Worm (Caenorhabditis elegans) whole organism, L4 larva: ENCODE results near the gene F47B8.1.

Experiments used
- ZK546.5 ChIP-seq, 2 experiments: sonication (generic microtip); optimal IDR thresholded peaks; 2 replicates each; lab custom pipeline; 2017; ENCODE audit warnings: missing biosample characterization in 2 of 2, missing genetic modification characterization in 2 of 2
- aly-2 ChIP-seq: sonication (generic microtip); optimal IDR thresholded peaks from 2 replicates; lab custom pipeline; 2018; ENCODE audit warnings: missing biosample characterization, missing genetic modification characterization
- fkh-10 ChIP-seq: fragments of 150-350 bp; optimal IDR thresholded peaks from 2 replicates; lab custom pipeline; 2014; ENCODE audit warnings: missing biosample characterization, missing genetic modification reagents, missing genetic modification characterization
- lin-39 ChIP-seq: fragments of 150-350 bp; optimal IDR thresholded peaks from 2 replicates; lab custom pipeline; 2014; ENCODE audit warnings: missing biosample characterization, missing genetic modification reagents, missing genetic modification characterization
- lir-3 ChIP-seq: sonication (generic microtip); optimal IDR thresholded peaks from 2 replicates; lab custom pipeline; 2016; ENCODE audit warnings: mild to moderate bottlenecking, missing genetic modification characterization, missing compliant biosample characterization
- mdl-1 ChIP-seq, 2 experiments: fragments of 150-350 bp in 1 of 2; sonication (generic microtip) in 1 of 2; optimal IDR thresholded peaks; 2 replicates each; lab custom pipeline; 2014 to 2017; ENCODE audit warnings: missing biosample characterization in 2 of 2, missing genetic modification characterization in 2 of 2
- mxl-2 ChIP-seq: fragments of 200-800 bp; sonication (Bioruptor generic); conservative IDR thresholded peaks from 2 replicates; pipeline ENCODE4 v1.3.6; 2022; ENCODE audit warnings: missing genetic modification reagents, missing genetic modification characterization, missing compliant biosample characterization
- nhr-10 ChIP-seq: fragments of 150-350 bp; optimal IDR thresholded peaks from 2 replicates; lab custom pipeline; 2014; ENCODE audit warnings: missing biosample characterization, missing genetic modification characterization
- nhr-25 ChIP-seq: sonication (generic microtip); optimal IDR thresholded peaks from 2 replicates; lab custom pipeline; 2017; ENCODE audit warnings: missing genetic modification characterization, mild to moderate bottlenecking, missing compliant biosample characterization, antibody characterized with exemption, moderate library complexity, borderline replicate concordance; ENCODE audit not compliant: insufficient read depth
- tag-97 ChIP-seq: fragments of 200-800 bp; sonication (Bioruptor generic); IDR thresholded peaks from 2 replicates; pipeline ENCODE4 v1.3.6; 2022; ENCODE audit warnings: missing genetic modification characterization, missing compliant biosample characterization
- unc-39 ChIP-seq: sonication (generic microtip); optimal IDR thresholded peaks from 2 replicates; lab custom pipeline; 2017; ENCODE audit warnings: missing biosample characterization, missing genetic modification characterization
- zfp-3 ChIP-seq: fragments of 200-800 bp; sonication (Bioruptor generic); conservative IDR thresholded peaks from 2 replicates; pipeline ENCODE4 v1.3.6; 2022; ENCODE audit warnings: missing genetic modification reagents, missing genetic modification characterization, missing compliant biosample characterization

DNA sequence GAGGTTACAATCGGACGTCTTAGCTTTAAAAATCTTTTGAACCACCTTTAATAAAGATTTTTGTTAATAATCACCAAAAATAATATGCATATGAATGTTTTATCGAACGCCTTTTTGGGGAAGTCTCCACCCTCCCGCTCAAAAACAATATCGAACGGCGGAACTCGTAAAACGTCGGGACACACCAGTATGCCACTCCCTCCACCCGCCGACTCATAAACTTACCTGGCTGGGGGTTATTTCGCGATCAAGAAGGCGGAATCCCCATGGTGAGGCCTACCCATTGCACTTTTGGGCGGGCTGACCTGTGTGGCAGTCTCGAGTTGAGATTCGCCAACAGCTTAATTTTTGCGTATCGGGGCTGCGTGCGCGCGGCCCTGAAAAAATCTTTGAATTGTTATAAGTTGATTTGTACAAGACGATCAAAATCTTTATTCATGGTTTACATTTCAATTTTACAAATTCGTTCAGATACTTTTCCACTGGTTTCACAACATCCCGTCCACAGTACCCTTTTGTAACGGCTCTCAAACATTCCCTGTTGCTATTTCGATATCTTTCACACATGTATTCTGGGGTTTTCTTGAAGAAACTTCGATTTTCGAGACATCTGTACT lies 46.7 kb downstream of the F47B8.1 start:
- TF ChIP-seq zfp-3 (GFP tag; lab: Robert Waterston, UW) (no peak), ZK546.5 (tag; optimal IDR thresholded peaks at IDR 0.05; lab: Kevin White, UChicago) (no peak), mdl-1 (tag; optimal IDR thresholded peaks at IDR 0.05; lab: Kevin White, UChicago) (no peak), unc-39 (tag; lab: Kevin White, UChicago) (no peak), aly-2 (tag; lab: Kevin White, UChicago) (no peak), nhr-25 (tag; lab: Kevin White, UChicago) (no peak), tag-97 (no peak), lin-39 (tag; lab: Kevin White, UChicago) (no peak), fkh-10 (no peak), lir-3 (tag; lab: Kevin White, UChicago) (no peak), nhr-10 (no peak), mxl-2 (GFP tag; lab: Robert Waterston, UW) (no peak)
